Fruit fly (Drosophila melanogaster) whole organism, embryonic: ENCODE results near the gene CG14410.
A peak's percentile ranks its signal among the peaks of the same experiment; 100 is the strongest.

Experiments
- Atf6 ChIP-seq: fragments of 200-800 bp; sonication (Bioruptor generic); IDR thresholded peaks from 2 replicates; pipeline ENCODE4 v1.3.6; 2022; ENCODE audit warnings: missing biosample characterization, missing genetic modification characterization
- CG10431 ChIP-seq: fragments of 200-800 bp; sonication (Bioruptor generic); optimal IDR thresholded peaks from 3 replicates; lab custom pipeline; 2018; ENCODE audit warnings: missing biosample characterization, mild to moderate bottlenecking, missing genetic modification characterization
- CG11504 ChIP-seq: fragments of 200-800 bp; sonication (Bioruptor generic); optimal IDR thresholded peaks from 3 replicates; lab custom pipeline; 2019; ENCODE audit warnings: missing biosample characterization, mild to moderate bottlenecking, missing genetic modification characterization, moderate library complexity
- CG13424 ChIP-seq: fragments of 200-800 bp; sonication (Bioruptor generic); optimal IDR thresholded peaks from 2 replicates; lab custom pipeline; 2019; ENCODE audit warnings: missing biosample characterization, mild to moderate bottlenecking, missing genetic modification characterization, moderate library complexity
- CG15269 ChIP-seq: fragments of 200-800 bp; sonication (Bioruptor generic); optimal IDR thresholded peaks from 2 replicates; lab custom pipeline; 2018; ENCODE audit warnings: missing biosample characterization, mild to moderate bottlenecking, missing genetic modification characterization, moderate library complexity
- CG15696 ChIP-seq: fragments of 200-800 bp; sonication (Bioruptor generic); optimal IDR thresholded peaks from 2 replicates; lab custom pipeline; 2019; ENCODE audit warnings: missing biosample characterization, mild to moderate bottlenecking, missing genetic modification characterization, moderate library complexity
- CG18599 ChIP-seq: fragments of 200-800 bp; sonication (Bioruptor generic); optimal IDR thresholded peaks from 3 replicates; lab custom pipeline; 2017; ENCODE audit warnings: missing biosample characterization, missing genetic modification characterization, mild to moderate bottlenecking, moderate library complexity, missing genetic modification reagents
- CG2116 ChIP-seq: fragments of 200-800 bp; sonication (Bioruptor generic); optimal IDR thresholded peaks from 3 replicates; lab custom pipeline; 2018; ENCODE audit warnings: missing biosample characterization, mild to moderate bottlenecking, missing genetic modification characterization
- CG2199 ChIP-seq: fragments of 200-800 bp; sonication (Bioruptor generic); IDR thresholded peaks from 3 replicates; pipeline ENCODE4 v1.3.6; 2022; ENCODE audit warnings: missing biosample characterization, missing genetic modification characterization
- CG2678 ChIP-seq: fragments of 200-800 bp; sonication (Bioruptor generic); optimal IDR thresholded peaks from 3 replicates; lab custom pipeline; 2019; ENCODE audit warnings: missing biosample characterization, mild to moderate bottlenecking, missing genetic modification characterization, moderate library complexity
- CG31441 ChIP-seq: fragments of 200-800 bp; sonication (Bioruptor generic); IDR thresholded peaks from 2 replicates; pipeline ENCODE4 v1.3.6; 2022; ENCODE audit warnings: missing biosample characterization, missing genetic modification characterization
- CG34376 ChIP-seq: fragments of 200-800 bp; sonication (Bioruptor generic); optimal IDR thresholded peaks from 2 replicates; lab custom pipeline; 2018; ENCODE audit warnings: missing biosample characterization, mild to moderate bottlenecking, missing genetic modification characterization
- CG6791 ChIP-seq: fragments of 200-800 bp; sonication (Bioruptor generic); IDR thresholded peaks from 3 replicates; pipeline ENCODE4 v1.3.6; 2022; ENCODE audit warnings: missing biosample characterization, missing genetic modification characterization; ENCODE audit not compliant: partially characterized antibody
- CG7928 ChIP-seq: fragments of 200-800 bp; sonication (Bioruptor generic); optimal IDR thresholded peaks from 2 replicates; lab custom pipeline; 2017; ENCODE audit warnings: missing biosample characterization, mild to moderate bottlenecking, missing genetic modification characterization
- CG8290 ChIP-seq, 3 experiments: fragments of 200-800 bp; sonication (Bioruptor generic); optimal IDR thresholded peaks; 2 replicates each; lab custom pipeline; 2016 to 2019; ENCODE audit warnings: missing biosample characterization in 3 of 3, missing genetic modification characterization in 3 of 3, mild to moderate bottlenecking in 2 of 3, moderate library complexity in 1 of 3
- CG8388 ChIP-seq: fragments of 200-800 bp; sonication (Bioruptor generic); optimal IDR thresholded peaks from 2 replicates; lab custom pipeline; 2019; ENCODE audit warnings: missing biosample characterization, mild to moderate bottlenecking, missing genetic modification characterization, moderate library complexity
- CG9932 ChIP-seq: fragments of 200-800 bp; sonication (Bioruptor generic); IDR thresholded peaks from 2 replicates; pipeline ENCODE4 v1.3.6; 2022; ENCODE audit warnings: missing biosample characterization, missing genetic modification characterization
- Dbx ChIP-seq: fragments of 200-800 bp; sonication (Bioruptor generic); IDR thresholded peaks from 3 replicates; pipeline ENCODE4 v1.3.6; 2022; ENCODE audit warnings: missing biosample characterization, missing genetic modification characterization
- Deaf1 ChIP-seq: fragments of 200-800 bp; optimal IDR thresholded peaks from 3 replicates; lab custom pipeline; 2019; ENCODE audit warnings: missing biosample characterization, mild to moderate bottlenecking, missing genetic modification characterization, moderate library complexity
- Ets97D ChIP-seq: fragments of 200-800 bp; sonication (Bioruptor generic); optimal IDR thresholded peaks from 3 replicates; lab custom pipeline; 2016; ENCODE audit warnings: missing biosample characterization, missing genetic modification characterization
- Fer3 ChIP-seq: fragments of 200-800 bp; sonication (Bioruptor generic); optimal IDR thresholded peaks from 2 replicates; lab custom pipeline; 2018; ENCODE audit warnings: missing biosample characterization, mild to moderate bottlenecking, missing genetic modification characterization, moderate library complexity
- H2.0 ChIP-seq: fragments of 200-800 bp; sonication (Bioruptor generic); IDR thresholded peaks from 2 replicates; pipeline ENCODE4 v1.3.6; 2022; ENCODE audit warnings: missing biosample characterization, missing genetic modification characterization
- HLH3B ChIP-seq: fragments of 200-800 bp; sonication (Bioruptor generic); IDR thresholded peaks from 2 replicates; pipeline ENCODE4 v1.3.6; 2022; ENCODE audit warnings: missing biosample characterization, missing genetic modification characterization
- Hmr ChIP-seq: fragments of 200-800 bp; sonication (Bioruptor generic); optimal IDR thresholded peaks from 3 replicates; lab custom pipeline; 2017; ENCODE audit warnings: mild to moderate bottlenecking, missing biosample characterization, missing genetic modification reagents, missing genetic modification characterization
- Med ChIP-seq: fragments of 200-800 bp; sonication (Bioruptor generic); peaks from one replicate; lab custom pipeline; 2016; ENCODE audit warnings: missing biosample characterization, missing genetic modification characterization, mild to moderate bottlenecking, inconsistent platforms, moderate library complexity
- Optix ChIP-seq: fragments of 200-800 bp; sonication (Bioruptor generic); IDR thresholded peaks from 3 replicates; pipeline ENCODE4 v1.3.6; 2022; ENCODE audit warnings: missing biosample characterization, missing genetic modification characterization
- Poxn ChIP-seq: fragments of 200-800 bp; sonication (Bioruptor generic); IDR thresholded peaks from 2 replicates; pipeline ENCODE4 v1.3.6; 2022; ENCODE audit warnings: missing biosample characterization, missing genetic modification characterization
- Sox102F ChIP-seq: fragments of 200-800 bp; sonication (Bioruptor generic); optimal IDR thresholded peaks from 2 replicates; lab custom pipeline; 2018; ENCODE audit warnings: missing biosample characterization, mild to moderate bottlenecking, missing genetic modification characterization, moderate library complexity
- Ssrp ChIP-seq: fragments of 200-800 bp; sonication (Bioruptor generic); optimal IDR thresholded peaks from 2 replicates; lab custom pipeline; 2018; ENCODE audit warnings: missing biosample characterization, mild to moderate bottlenecking, missing genetic modification characterization, moderate library complexity
- ac ChIP-seq: fragments of 200-800 bp; sonication (Bioruptor generic); optimal IDR thresholded peaks from 3 replicates; lab custom pipeline; 2017; ENCODE audit warnings: missing biosample characterization, mild to moderate bottlenecking, missing genetic modification characterization
- bsh ChIP-seq, 2 experiments: fragments of 200-800 bp; sonication (Bioruptor generic); optimal IDR thresholded peaks; 2 replicates each; lab custom pipeline; 2017 to 2018; ENCODE audit warnings: mild to moderate bottlenecking in 2 of 2, missing biosample characterization in 2 of 2, missing genetic modification characterization in 2 of 2, moderate library complexity in 1 of 2
- caup ChIP-seq: fragments of 200-800 bp; sonication (Bioruptor generic); optimal IDR thresholded peaks from 3 replicates; lab custom pipeline; 2017; ENCODE audit warnings: missing biosample characterization, mild to moderate bottlenecking, missing genetic modification characterization, moderate library complexity; ENCODE audit not compliant: severe bottlenecking
- chm ChIP-seq: fragments of 200-800 bp; sonication (Bioruptor generic); IDR thresholded peaks from 2 replicates; pipeline ENCODE4 v1.3.6; 2022; ENCODE audit warnings: missing biosample characterization, missing genetic modification characterization
- ci ChIP-seq: fragments of 200-800 bp; sonication (Bioruptor generic); IDR thresholded peaks from 3 replicates; pipeline ENCODE4 v1.3.6; 2022; ENCODE audit warnings: missing biosample characterization, missing genetic modification characterization
- dpn ChIP-seq, 2 experiments: fragments of 200-800 bp; sonication (Bioruptor generic); optimal IDR thresholded peaks; 3 replicates each; lab custom pipeline; 2016; ENCODE audit warnings: missing biosample characterization in 2 of 2, missing genetic modification characterization in 2 of 2
- exex ChIP-seq: fragments of 200-800 bp; sonication (Bioruptor generic); optimal IDR thresholded peaks from 4 replicates; lab custom pipeline; 2018; ENCODE audit warnings: missing biosample characterization, mild to moderate bottlenecking, missing genetic modification characterization, moderate library complexity
- gem ChIP-seq: fragments of 200-800 bp; sonication (Bioruptor generic); optimal IDR thresholded peaks from 2 replicates; lab custom pipeline; 2019; ENCODE audit warnings: missing biosample characterization, mild to moderate bottlenecking, missing genetic modification characterization, moderate library complexity
- onecut ChIP-seq: fragments of 200-800 bp; sonication (Bioruptor generic); IDR thresholded peaks from 2 replicates; pipeline ENCODE4 v1.3.6; 2022; ENCODE audit warnings: missing biosample characterization, missing genetic modification characterization
- phol ChIP-seq: fragments of 200-800 bp; sonication (Bioruptor generic); optimal IDR thresholded peaks from 3 replicates; lab custom pipeline; 2018; ENCODE audit warnings: missing biosample characterization, mild to moderate bottlenecking, missing genetic modification characterization, moderate library complexity
- pros ChIP-seq: fragments of 200-800 bp; sonication (Bioruptor generic); optimal IDR thresholded peaks from 3 replicates; lab custom pipeline; 2019; ENCODE audit warnings: missing biosample characterization, mild to moderate bottlenecking, missing genetic modification characterization, moderate library complexity
- sens ChIP-seq: fragments of 200-800 bp; sonication (Bioruptor generic); peaks from one replicate; lab custom pipeline; 2016; ENCODE audit warnings: missing biosample characterization, missing genetic modification characterization
- seq ChIP-seq: fragments of 200-800 bp; sonication (Bioruptor generic); IDR thresholded peaks from 2 replicates; pipeline ENCODE4 v1.3.6; 2022; ENCODE audit warnings: missing biosample characterization, missing genetic modification characterization
- sob ChIP-seq: fragments of 200-800 bp; sonication (Bioruptor generic); IDR thresholded peaks from 2 replicates; pipeline ENCODE4 v1.3.6; 2022; ENCODE audit warnings: missing biosample characterization, missing genetic modification characterization
- trh ChIP-seq: fragments of 200-800 bp; sonication (Bioruptor generic); optimal IDR thresholded peaks from 2 replicates; lab custom pipeline; 2016; ENCODE audit warnings: missing biosample characterization, missing genetic modification characterization
- unpg ChIP-seq: fragments of 200-800 bp; sonication (Bioruptor generic); optimal IDR thresholded peaks from 3 replicates; lab custom pipeline; 2018; ENCODE audit warnings: missing biosample characterization, mild to moderate bottlenecking, missing genetic modification characterization, moderate library complexity
- zf30C ChIP-seq: fragments of 200-800 bp; sonication (Bioruptor generic); optimal IDR thresholded peaks from 3 replicates; lab custom pipeline; 2018; ENCODE audit warnings: missing biosample characterization, mild to moderate bottlenecking, missing genetic modification characterization
- zfh1 ChIP-seq: fragments of 200-800 bp; sonication (Bioruptor generic); IDR thresholded peaks from 3 replicates; pipeline ENCODE4 v1.3.6; 2022; ENCODE audit warnings: missing biosample characterization, missing genetic modification characterization

The CG14410 gene

DNA sequence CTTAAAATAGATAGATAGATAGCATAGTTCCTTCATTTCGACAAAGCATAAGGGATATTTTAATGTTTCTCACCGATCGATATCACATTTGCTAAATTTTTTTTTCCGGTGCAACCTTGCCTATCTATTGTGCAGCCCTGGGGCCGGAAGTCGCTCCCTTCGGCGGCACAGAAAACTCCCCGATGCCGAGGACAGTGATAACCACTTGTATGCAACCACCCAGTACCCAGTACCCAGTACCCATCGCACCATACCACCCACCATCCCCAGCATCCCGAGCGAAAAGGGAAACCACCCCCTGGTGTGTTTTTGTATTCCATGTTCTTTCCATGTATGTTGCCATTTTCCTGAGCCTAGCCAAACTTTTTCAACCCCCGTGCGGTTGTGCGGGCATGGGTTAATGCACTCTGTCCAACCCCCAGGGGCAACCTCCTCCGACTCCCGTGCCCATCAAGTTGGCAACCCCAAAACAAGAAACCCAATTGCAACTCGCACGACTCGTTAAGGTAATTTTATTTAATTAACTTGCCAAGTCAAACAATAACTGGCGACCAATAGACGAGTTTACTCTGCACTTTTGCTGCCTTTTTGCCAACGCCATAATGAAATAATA, 5.5 kb downstream of the CG14410 start:
- TF ChIP-seq Hmr (GFP tag; lab: Kevin White, UChicago): peak; percentile 28
- TF ChIP-seq CG2116 (GFP tag; lab: Kevin White, UChicago): peak; percentile 8
- no peak for TF ChIP-seq exex (tag; lab: Kevin White, UChicago)
- TF ChIP-seq Optix (GFP tag; lab: Robert Waterston, UW): 0 out of 3 replicates have a peak, but pooled peaks have one; percentile 28
- peak; percentile 1 for TF ChIP-seq caup (GFP tag; lab: Kevin White, UChicago)
- TF ChIP-seq Sox102F (GFP tag; lab: Kevin White, UChicago): peak; percentile 21
- no peak for TF ChIP-seq CG34376 (GFP tag; lab: Kevin White, UChicago)
- TF ChIP-seq CG31441 (GFP tag; lab: Robert Waterston, UW): 0 out of 2 replicates have a peak, but pooled peaks have one; percentile 10
- TF ChIP-seq ac: no peak
- TF ChIP-seq dpn (GFP tag; optimal IDR thresholded peaks at IDR 0.05; lab: Kevin White, UChicago): peak in 1 of 2 experiments; percentile 2
- peak; percentile 54 for TF ChIP-seq pros (GFP tag; lab: Kevin White, UChicago)
- peak; percentile 56; the same call in 1 of the 3 replicates for TF ChIP-seq ci
- peak; percentile 42 for TF ChIP-seq CG8388
- peak; percentile 9 for TF ChIP-seq CG18599 (GFP tag; lab: Kevin White, UChicago)
- no peak for TF ChIP-seq CG8290 (GFP tag; optimal IDR thresholded peaks at IDR 0.05; lab: Kevin White, UChicago)
- peak in 1 of 2 experiments; percentile 9 for TF ChIP-seq CG8290 (tag; optimal IDR thresholded peaks at IDR 0.05; lab: Kevin White, UChicago)
- TF ChIP-seq zf30C (GFP tag; lab: Kevin White, UChicago): peak; percentile 40
- 0 out of 2 replicates have a peak, but pooled peaks have one; percentile 15 for TF ChIP-seq sob (GFP tag; lab: Robert Waterston, UW)
- TF ChIP-seq CG10431 (GFP tag; lab: Kevin White, UChicago): peak; percentile 100
- TF ChIP-seq CG9932 (GFP tag; lab: Robert Waterston, UW): no peak; the same call in 1 of the 2 replicates
- peak; percentile 8 for TF ChIP-seq CG2678
- peak; percentile 66 for TF ChIP-seq sens (GFP tag; lab: Kevin White, UChicago)
- peak; percentile 15 for TF ChIP-seq Med
- peak; percentile 0 for TF ChIP-seq phol (tag; lab: Kevin White, UChicago)
- peak; percentile 2 for TF ChIP-seq unpg (GFP tag; lab: Kevin White, UChicago)
- TF ChIP-seq CG11504 (tag; lab: Kevin White, UChicago): peak; percentile 11
- TF ChIP-seq Fer3 (tag; lab: Kevin White, UChicago): no peak
- TF ChIP-seq seq: peak; percentile 62; the same call in 1 of the 2 replicates
- TF ChIP-seq bsh (GFP tag; optimal IDR thresholded peaks at IDR 0.05; lab: Kevin White, UChicago): peak in 1 of 2 experiments; percentile 21
- TF ChIP-seq onecut: peak; percentile 44
- 0 out of 3 replicates have a peak, but pooled peaks have one; percentile 21 for TF ChIP-seq Dbx (GFP tag; lab: Robert Waterston, UW)
- 0 out of 2 replicates have a peak, but pooled peaks have one; percentile 31 for TF ChIP-seq chm
- peak; percentile 19 for TF ChIP-seq Deaf1 (tag; lab: Kevin White, UChicago)
- peak; percentile 34; the same call in 1 of the 3 replicates for TF ChIP-seq zfh1 (GFP tag; lab: Robert Waterston, UW)
- TF ChIP-seq trh (GFP tag; lab: Kevin White, UChicago): no peak
- no peak for TF ChIP-seq Poxn (GFP tag; lab: Robert Waterston, UW)
- no peak for TF ChIP-seq Ssrp (tag; lab: Kevin White, UChicago)
- TF ChIP-seq CG15696 (tag; lab: Kevin White, UChicago): no peak
- 0 out of 3 replicates have a peak, but pooled peaks have one; percentile 43 for TF ChIP-seq CG2199 (GFP tag; lab: Robert Waterston, UW)
- TF ChIP-seq H2.0: 0 out of 2 replicates have a peak, but pooled peaks have one; percentile 20
- TF ChIP-seq CG15269 (tag; lab: Kevin White, UChicago): no peak
- peak; percentile 38; the same call in 1 of the 2 replicates for TF ChIP-seq Atf6 (GFP tag; lab: Robert Waterston, UW)
- peak; percentile 34; the same call in 1 of the 2 replicates for TF ChIP-seq HLH3B
- TF ChIP-seq Ets97D: peak; percentile 47
- TF ChIP-seq CG6791: no peak
- TF ChIP-seq gem (tag; lab: Kevin White, UChicago): peak; percentile 5
- peak; percentile 24 for TF ChIP-seq CG7928 (GFP tag; lab: Kevin White, UChicago)
- peak; percentile 7 for TF ChIP-seq CG13424 (tag; lab: Kevin White, UChicago)
